Fruit fly (Drosophila melanogaster) whole organism, larva: Measurements from ENCODE around the gene Ack.
A peak's percentile ranks its signal among the peaks of the same experiment; 100 is the strongest.

Experiments
- noc ChIP-seq: fragments of 200-800 bp; sonication (Bioruptor generic); optimal IDR thresholded peaks from 3 replicates; lab custom pipeline; 2019; ENCODE audit warnings: missing biosample characterization, mild to moderate bottlenecking, missing genetic modification characterization, moderate library complexity

Ack gene

dm6 chr3L:4108072-4108843 is at the start of gene Ack:
Gene Ack (plus strand): TSS chr3L:4108186.
- TF ChIP-seq noc (tag; lab: Kevin White, UChicago), result no peak

- TF ChIP-seq noc (tag; lab: Kevin White, UChicago), result no peak
These were observed 48.6 kb upstream of the Ack start, which contains the start of gene Ugt305A1 for dm6 chr3L:4059293-4059820. Gene Ugt305A1 (plus strand): TSS chr3L:4059770.

- TF ChIP-seq noc (tag; lab: Kevin White, UChicago), result no peak
These were observed 46.0 kb upstream of the Ack start, which contains the start of gene dib for dm6 chr3L:4061921-4062474. Gene dib (plus strand): TSS chr3L:4062292.

- TF ChIP-seq noc (tag; lab: Kevin White, UChicago), result no peak
These were observed 39.6 kb upstream of the Ack start for dm6 chr3L:4068368-4068767.

- TF ChIP-seq noc (tag; lab: Kevin White, UChicago), result no peak
These were observed 38.9 kb upstream of the Ack start, which contains the start of gene CG32259 for dm6 chr3L:4069069-4069468. Gene CG32259 (plus strand): TSS chr3L:4069369.

dm6 chr3L:4070221-4070995 is 37.6 kb upstream of the Ack start:
- peak; percentile 88 for TF ChIP-seq noc (tag; lab: Kevin White, UChicago)

- TF ChIP-seq noc (tag; lab: Kevin White, UChicago), result no peak
These were observed 37.0 kb upstream of the Ack start for dm6 chr3L:4070996-4071379.

- TF ChIP-seq noc (tag; lab: Kevin White, UChicago), result peak; percentile 52
These were observed 36.4 kb upstream of the Ack start, which contains the start of gene wit for dm6 chr3L:4071561-4072049. Gene wit (minus strand): TSS chr3L:4071717.

- TF ChIP-seq noc (tag; lab: Kevin White, UChicago), result no peak
These were observed 35.3 kb upstream of the Ack start for dm6 chr3L:4072717-4073116.

- no peak for TF ChIP-seq noc (tag; lab: Kevin White, UChicago)
These were observed 34.2 kb upstream of the Ack start, which contains the start of gene Faa for dm6 chr3L:4073755-4074154. Gene Faa (minus strand): TSS chr3L:4073954.

- no peak for TF ChIP-seq noc (tag; lab: Kevin White, UChicago)
These were observed 31.1 kb upstream of the Ack start for dm6 chr3L:4076907-4077306.

dm6 chr3L:4080278-4080677 is 27.7 kb upstream of the Ack start:
- TF ChIP-seq noc (tag; lab: Kevin White, UChicago), result no peak

- no peak for TF ChIP-seq noc (tag; lab: Kevin White, UChicago)
These were observed 26.7 kb upstream of the Ack start for dm6 chr3L:4081243-4081642.

- no peak for TF ChIP-seq noc (tag; lab: Kevin White, UChicago)
These were observed 24.5 kb upstream of the Ack start for dm6 chr3L:4083442-4083841.

dm6 chr3L:4085867-4086266 is 22.1 kb upstream of the Ack start:
- TF ChIP-seq noc (tag; lab: Kevin White, UChicago), result no peak

- no peak for TF ChIP-seq noc (tag; lab: Kevin White, UChicago)
These were observed 20.7 kb upstream of the Ack start, which contains the start of gene CG14989 for dm6 chr3L:4087281-4087680. Gene CG14989 (plus strand): TSS chr3L:4087581.
